Worm (Caenorhabditis elegans): ENCODE data around the gene F56C3.9.

F56C3.9 gene

ce11 chrX:1393891-1394290 is at the start of gene F56C3.9:
Gene F56C3.9, minus strand, starts transcription at chrX:1393991.
- TF ChIP-seq ceh-43 (GFP tag; optimal IDR thresholded peaks at IDR 0.05) = no peak
- TF ChIP-seq sptf-1 (tag; optimal IDR thresholded peaks at IDR 0.05) = no peak
- no peak for TF ChIP-seq tbx-8 (GFP tag; optimal IDR thresholded peaks at IDR 0.05)
- no peak for TF ChIP-seq ceh-83 (GFP tag; optimal IDR thresholded peaks at IDR 0.05)
- no peak for TF ChIP-seq sem-2 (GFP tag; optimal IDR thresholded peaks at IDR 0.05)
- no peak for TF ChIP-seq unc-39 (tag; optimal IDR thresholded peaks at IDR 0.05)
- no peak for TF ChIP-seq hlh-1 (tag; optimal IDR thresholded peaks at IDR 0.05)
- TF ChIP-seq nhr-237 (tag; optimal IDR thresholded peaks at IDR 0.05) = no peak

- TF ChIP-seq nhr-12 (tag; optimal IDR thresholded peaks at IDR 0.05) (no peak), sptf-1 (tag; optimal IDR thresholded peaks at IDR 0.05) (no peak), nhr-76 (tag; optimal IDR thresholded peaks at IDR 0.05) (no peak), ham-2 (GFP tag; optimal IDR thresholded peaks at IDR 0.05) (no peak), sem-2 (GFP tag; optimal IDR thresholded peaks at IDR 0.05) (no peak), nhr-237 (tag; optimal IDR thresholded peaks at IDR 0.05) (no peak), ceh-83 (GFP tag; optimal IDR thresholded peaks at IDR 0.05) (no peak), lsy-2 (tag; optimal IDR thresholded peaks at IDR 0.05) (no peak), ceh-39 (tag; optimal IDR thresholded peaks at IDR 0.05) (no peak), pha-4 (tag; optimal IDR thresholded peaks at IDR 0.05) (no peak), ceh-43 (GFP tag; optimal IDR thresholded peaks at IDR 0.05) (no peak), unc-120 (tag; optimal IDR thresholded peaks at IDR 0.05; ENCODE audit: poor library complexity, severe bottlenecking) (no peak), mab-5 (tag; optimal IDR thresholded peaks at IDR 0.05) (no peak), drap-1 (GFP tag; optimal IDR thresholded peaks at IDR 0.05) (no peak), nhr-28 (tag; optimal IDR thresholded peaks at IDR 0.05) (no peak)
These were observed 47.9 kb upstream of the F56C3.9 start for ce11 chrX:1441602-1442183.

ce11 chrX:1440161-1440560 is 46.4 kb upstream of the F56C3.9 start, which contains the start of gene sedl-1:
Gene sedl-1, minus strand, starts transcription at chrX:1440261.
- TF ChIP-seq drap-1 (GFP tag; optimal IDR thresholded peaks at IDR 0.05) (no peak), nhr-2 (tag; optimal IDR thresholded peaks at IDR 0.05) (no peak), mls-2 (tag; optimal IDR thresholded peaks at IDR 0.05) (no peak), nhr-12 (tag; optimal IDR thresholded peaks at IDR 0.05) (no peak), tbx-8 (GFP tag; optimal IDR thresholded peaks at IDR 0.05) (no peak), ztf-11 (tag; optimal IDR thresholded peaks at IDR 0.05) (no peak)

- TF ChIP-seq ham-2 (GFP tag; optimal IDR thresholded peaks at IDR 0.05) = no peak
- no peak for TF ChIP-seq sem-2 (GFP tag; optimal IDR thresholded peaks at IDR 0.05)
- TF ChIP-seq cnd-1 (tag; optimal IDR thresholded peaks at IDR 0.05) = no peak
- TF ChIP-seq sptf-1 (tag; optimal IDR thresholded peaks at IDR 0.05) = no peak
- no peak for TF ChIP-seq unc-39 (tag; optimal IDR thresholded peaks at IDR 0.05)
- no peak for TF ChIP-seq lsy-2 (tag; optimal IDR thresholded peaks at IDR 0.05)
- no peak for TF ChIP-seq ces-1 (GFP tag; optimal IDR thresholded peaks at IDR 0.05)
- no peak for TF ChIP-seq nhr-76 (tag; optimal IDR thresholded peaks at IDR 0.05)
- no peak for TF ChIP-seq hlh-1 (tag; optimal IDR thresholded peaks at IDR 0.05)
- TF ChIP-seq mep-1 (tag; optimal IDR thresholded peaks at IDR 0.05) = no peak
- TF ChIP-seq ztf-11 (tag; optimal IDR thresholded peaks at IDR 0.05) = no peak
- no peak for TF ChIP-seq flh-1 (GFP tag; optimal IDR thresholded peaks at IDR 0.05)
- TF ChIP-seq elt-1 (tag; optimal IDR thresholded peaks at IDR 0.05; ENCODE audit: borderline replicate concordance, insufficient read depth) = no peak
- TF ChIP-seq drap-1 (GFP tag; optimal IDR thresholded peaks at IDR 0.05) = no peak
- TF ChIP-seq pha-4 (tag; optimal IDR thresholded peaks at IDR 0.05) = no peak
- TF ChIP-seq nhr-237 (tag; optimal IDR thresholded peaks at IDR 0.05) = no peak
- TF ChIP-seq ceh-43 (GFP tag; optimal IDR thresholded peaks at IDR 0.05) = no peak
- no peak for TF ChIP-seq zip-8 (tag; optimal IDR thresholded peaks at IDR 0.05)
- TF ChIP-seq lin-32 (GFP tag; optimal IDR thresholded peaks at IDR 0.05) = no peak
- TF ChIP-seq mab-5 (tag; optimal IDR thresholded peaks at IDR 0.05) = no peak
These were observed 45.1 kb upstream of the F56C3.9 start for ce11 chrX:1438925-1439324.

- TF ChIP-seq ces-1 (GFP tag; optimal IDR thresholded peaks at IDR 0.05) (no peak), lsy-2 (tag; optimal IDR thresholded peaks at IDR 0.05) (no peak), nhr-28 (tag; optimal IDR thresholded peaks at IDR 0.05) (no peak), ceh-43 (GFP tag; optimal IDR thresholded peaks at IDR 0.05) (no peak), flh-1 (GFP tag; optimal IDR thresholded peaks at IDR 0.05) (no peak), elt-3 (tag; optimal IDR thresholded peaks at IDR 0.05) (no peak), mab-5 (tag; optimal IDR thresholded peaks at IDR 0.05) (no peak), zip-8 (tag; optimal IDR thresholded peaks at IDR 0.05) (no peak), nhr-12 (tag; optimal IDR thresholded peaks at IDR 0.05) (no peak)
These were observed 43.3 kb upstream of the F56C3.9 start for ce11 chrX:1437097-1437496.
